Worm (Caenorhabditis elegans): ENCODE data around the gene syx-18.

Gene syx-18

ce11 chrV:6685499-6685898 lies 30.2 kb upstream of the syx-18 start:
- TF ChIP-seq nhr-237 (tag; optimal IDR thresholded peaks at IDR 0.05) = no peak
- TF ChIP-seq cnd-1 (tag; optimal IDR thresholded peaks at IDR 0.05) = peak; percentile 20
- TF ChIP-seq lin-32 (GFP tag; optimal IDR thresholded peaks at IDR 0.05) = peak; percentile 60
- TF ChIP-seq nhr-2 (tag; optimal IDR thresholded peaks at IDR 0.05) = peak; percentile 59

- no peak for TF ChIP-seq ham-2 (GFP tag; optimal IDR thresholded peaks at IDR 0.05)
- TF ChIP-seq tbx-8 (GFP tag; optimal IDR thresholded peaks at IDR 0.05) = no peak
- TF ChIP-seq nhr-28 (tag; optimal IDR thresholded peaks at IDR 0.05) = no peak
- TF ChIP-seq lin-32 (GFP tag; optimal IDR thresholded peaks at IDR 0.05) = peak; percentile 98
- no peak for TF ChIP-seq hlh-1 (tag; optimal IDR thresholded peaks at IDR 0.05)
- TF ChIP-seq ztf-11 (tag; optimal IDR thresholded peaks at IDR 0.05) = peak; percentile 28
- TF ChIP-seq flh-1 (GFP tag; optimal IDR thresholded peaks at IDR 0.05) = no peak
- TF ChIP-seq nhr-76 (tag; optimal IDR thresholded peaks at IDR 0.05) = no peak
- TF ChIP-seq lsy-2 (tag; optimal IDR thresholded peaks at IDR 0.05) = no peak
- TF ChIP-seq unc-39 (tag; optimal IDR thresholded peaks at IDR 0.05) = no peak
- TF ChIP-seq nhr-237 (tag; optimal IDR thresholded peaks at IDR 0.05) = no peak
- no peak for TF ChIP-seq blmp-1 (tag; optimal IDR thresholded peaks at IDR 0.05)
- no peak for TF ChIP-seq elt-3 (tag; optimal IDR thresholded peaks at IDR 0.05)
- no peak for TF ChIP-seq unc-120 (tag; optimal IDR thresholded peaks at IDR 0.05; ENCODE audit: poor library complexity, severe bottlenecking)
- TF ChIP-seq lin-13 (tag; optimal IDR thresholded peaks at IDR 0.05) = no peak
- no peak for TF ChIP-seq mab-5 (tag; optimal IDR thresholded peaks at IDR 0.05)
- peak; percentile 100 for TF ChIP-seq nhr-2 (tag; optimal IDR thresholded peaks at IDR 0.05)
- peak; percentile 72 for TF ChIP-seq ces-1 (GFP tag; optimal IDR thresholded peaks at IDR 0.05)
- no peak for TF ChIP-seq mep-1 (tag; optimal IDR thresholded peaks at IDR 0.05)
- no peak for TF ChIP-seq pha-4 (tag; optimal IDR thresholded peaks at IDR 0.05)
- peak; percentile 36 for TF ChIP-seq sptf-1 (tag; optimal IDR thresholded peaks at IDR 0.05)
- TF ChIP-seq nhr-12 (tag; optimal IDR thresholded peaks at IDR 0.05) = no peak
- no peak for TF ChIP-seq ceh-39 (tag; optimal IDR thresholded peaks at IDR 0.05)
- TF ChIP-seq ceh-83 (GFP tag; optimal IDR thresholded peaks at IDR 0.05) = no peak
- TF ChIP-seq sem-2 (GFP tag; optimal IDR thresholded peaks at IDR 0.05) = no peak
- TF ChIP-seq M03D4.4 (tag; optimal IDR thresholded peaks at IDR 0.05) = no peak
- peak; percentile 78 for TF ChIP-seq ceh-43 (GFP tag; optimal IDR thresholded peaks at IDR 0.05)
- TF ChIP-seq elt-1 (tag; optimal IDR thresholded peaks at IDR 0.05; ENCODE audit: borderline replicate concordance, insufficient read depth) = no peak
- peak; percentile 76 for TF ChIP-seq cnd-1 (tag; optimal IDR thresholded peaks at IDR 0.05)
- TF ChIP-seq unc-62 (GFP tag; optimal IDR thresholded peaks at IDR 0.05) = no peak
- no peak for TF ChIP-seq zip-8 (tag; optimal IDR thresholded peaks at IDR 0.05)
- no peak for TF ChIP-seq bed-3 (GFP tag; optimal IDR thresholded peaks at IDR 0.05)
- TF ChIP-seq mls-2 (tag; optimal IDR thresholded peaks at IDR 0.05) = peak; percentile 80
- no peak for TF ChIP-seq snpc-4 (tag; optimal IDR thresholded peaks at IDR 0.05)
- no peak for TF ChIP-seq drap-1 (GFP tag; optimal IDR thresholded peaks at IDR 0.05)
Measured at ce11 chrV:6684541-6684940, 29.3 kb upstream of the syx-18 start.

DNA sequence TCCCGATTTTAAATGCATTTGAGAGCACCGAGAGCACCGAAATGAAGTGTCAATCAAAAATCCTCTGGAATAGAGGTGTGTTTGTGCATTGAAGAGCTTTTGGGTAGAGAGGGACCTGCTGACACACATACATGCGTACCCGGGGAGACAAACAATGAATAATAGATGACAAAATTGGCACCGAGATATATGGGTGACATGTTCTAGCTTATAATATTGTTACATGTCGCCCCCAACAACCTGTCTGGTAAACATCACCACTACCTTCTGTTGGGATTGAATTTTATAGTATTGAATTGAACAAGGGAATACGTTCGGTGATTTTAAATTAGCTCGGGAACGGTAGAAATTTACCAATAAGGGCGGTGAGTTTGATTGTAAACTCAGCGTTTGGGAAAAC lies 28.5 kb upstream of the syx-18 start:
- TF ChIP-seq ces-1 (GFP tag; optimal IDR thresholded peaks at IDR 0.05) (peak; percentile 10), unc-120 (tag; optimal IDR thresholded peaks at IDR 0.05; ENCODE audit: poor library complexity, severe bottlenecking) (no peak)

- TF ChIP-seq snpc-4 (tag; optimal IDR thresholded peaks at IDR 0.05) = no peak
- no peak for TF ChIP-seq flh-1 (GFP tag; optimal IDR thresholded peaks at IDR 0.05)
- no peak for TF ChIP-seq lin-13 (tag; optimal IDR thresholded peaks at IDR 0.05)
- TF ChIP-seq unc-62 (GFP tag; optimal IDR thresholded peaks at IDR 0.05) = no peak
- no peak for TF ChIP-seq blmp-1 (tag; optimal IDR thresholded peaks at IDR 0.05)
- TF ChIP-seq ceh-83 (GFP tag; optimal IDR thresholded peaks at IDR 0.05) = no peak
- TF ChIP-seq ceh-39 (tag; optimal IDR thresholded peaks at IDR 0.05) = no peak
- TF ChIP-seq nhr-2 (tag; optimal IDR thresholded peaks at IDR 0.05) = peak; percentile 83
- no peak for TF ChIP-seq unc-120 (tag; optimal IDR thresholded peaks at IDR 0.05; ENCODE audit: poor library complexity, severe bottlenecking)
- TF ChIP-seq lin-32 (GFP tag; optimal IDR thresholded peaks at IDR 0.05) = peak; percentile 57
- peak; percentile 44 for TF ChIP-seq cnd-1 (tag; optimal IDR thresholded peaks at IDR 0.05)
- no peak for TF ChIP-seq lsy-2 (tag; optimal IDR thresholded peaks at IDR 0.05)
- TF ChIP-seq bed-3 (GFP tag; optimal IDR thresholded peaks at IDR 0.05) = no peak
- TF ChIP-seq mep-1 (tag; optimal IDR thresholded peaks at IDR 0.05) = peak; percentile 7
- TF ChIP-seq ceh-43 (GFP tag; optimal IDR thresholded peaks at IDR 0.05) = no peak
Measured at ce11 chrV:6683282-6683681, 28.0 kb upstream of the syx-18 start.

Measured in whole organism, mixed stage, embryonic.